Worm (Caenorhabditis elegans) whole organism, late embryonic: ENCODE measurements around the gene C15H9.2.

Experiments
- C08G9.2 ChIP-seq: sonication (generic microtip); optimal IDR thresholded peaks from 2 replicates; lab custom pipeline; 2016; ENCODE audit warnings: mild to moderate bottlenecking, missing genetic modification characterization, moderate library complexity, missing compliant biosample characterization
- F13H6.1 ChIP-seq: sonication (generic microtip); optimal IDR thresholded peaks from 2 replicates; lab custom pipeline; 2016; ENCODE audit warnings: missing genetic modification characterization, missing compliant biosample characterization
- K02D7.2 ChIP-seq: sonication (generic microtip); optimal IDR thresholded peaks from 2 replicates; lab custom pipeline; 2017; ENCODE audit warnings: mild to moderate bottlenecking, missing genetic modification characterization, missing compliant biosample characterization
- K09A11.1 ChIP-seq: sonication (generic microtip); optimal IDR thresholded peaks from 2 replicates; lab custom pipeline; 2017; ENCODE audit warnings: antibody characterized with exemption, mild to moderate bottlenecking, missing genetic modification characterization, missing compliant biosample characterization; ENCODE audit not compliant: insufficient read depth
- T23F11.4 ChIP-seq: fragments of 200-800 bp; sonication (Bioruptor generic); optimal IDR thresholded peaks from 2 replicates; lab custom pipeline; 2018; ENCODE audit warnings: mild to moderate bottlenecking, missing genetic modification characterization, missing compliant biosample characterization
- Y22D7AL.16 ChIP-seq: sonication (generic microtip); optimal IDR thresholded peaks from 2 replicates; lab custom pipeline; 2016; ENCODE audit warnings: missing genetic modification characterization, missing compliant biosample characterization
- ama-1 ChIP-seq: fragments of 150-350 bp; optimal IDR thresholded peaks from 2 replicates; lab custom pipeline; 2014
- ceh-14 ChIP-seq: sonication (generic microtip); optimal IDR thresholded peaks from 2 replicates; lab custom pipeline; 2016; ENCODE audit warnings: missing genotype, missing genetic modification characterization, missing compliant biosample characterization
- ceh-18 ChIP-seq: sonication (generic microtip); optimal IDR thresholded peaks from 2 replicates; lab custom pipeline; 2016; ENCODE audit warnings: missing genetic modification characterization, missing compliant biosample characterization
- ceh-30 ChIP-seq: fragments of 150-350 bp; optimal IDR thresholded peaks from 2 replicates; lab custom pipeline; 2014; ENCODE audit warnings: missing biosample characterization, missing genetic modification characterization
- ceh-31 ChIP-seq: sonication (generic microtip); optimal IDR thresholded peaks from 2 replicates; lab custom pipeline; 2016; ENCODE audit warnings: missing genetic modification characterization, missing compliant biosample characterization
- ceh-34 ChIP-seq: sonication (generic microtip); optimal IDR thresholded peaks from 2 replicates; lab custom pipeline; 2016; ENCODE audit warnings: mild to moderate bottlenecking, missing genetic modification characterization, missing compliant biosample characterization
- ceh-45 ChIP-seq: fragments of 200-800 bp; sonication (Bioruptor generic); IDR thresholded peaks from 2 replicates; pipeline ENCODE4 v1.3.6; 2022; ENCODE audit warnings: missing genetic modification reagents, missing genetic modification characterization, missing compliant biosample characterization
- ceh-48 ChIP-seq: sonication (generic microtip); optimal IDR thresholded peaks from 2 replicates; lab custom pipeline; 2016; ENCODE audit warnings: missing genetic modification characterization, inconsistent platforms, missing compliant biosample characterization
- ceh-6 ChIP-seq: fragments of 200-800 bp; sonication (Bioruptor generic); optimal IDR thresholded peaks from 2 replicates; lab custom pipeline; 2018; ENCODE audit warnings: mild to moderate bottlenecking, missing genetic modification characterization, missing compliant biosample characterization
- ceh-9 ChIP-seq: sonication (generic microtip); optimal IDR thresholded peaks from 2 replicates; lab custom pipeline; 2016; ENCODE audit warnings: mild to moderate bottlenecking, missing genetic modification characterization, inconsistent platforms, missing compliant biosample characterization
- che-1 ChIP-seq: sonication (generic microtip); optimal IDR thresholded peaks from 2 replicates; lab custom pipeline; 2016; ENCODE audit warnings: mild to moderate bottlenecking, missing genetic modification characterization, missing compliant biosample characterization
- dmd-4 ChIP-seq: sonication (generic microtip); optimal IDR thresholded peaks from 2 replicates; lab custom pipeline; 2016; ENCODE audit warnings: borderline replicate concordance, missing genetic modification characterization, missing compliant biosample characterization
- elt-2 ChIP-seq: sonication (generic microtip); optimal IDR thresholded peaks from 2 replicates; lab custom pipeline; 2016; ENCODE audit warnings: missing genetic modification reagents, missing genetic modification characterization, missing compliant biosample characterization
- elt-4 ChIP-seq: sonication (generic microtip); optimal IDR thresholded peaks from 2 replicates; lab custom pipeline; 2016; ENCODE audit warnings: missing genetic modification characterization, missing compliant biosample characterization
- ets-4 ChIP-seq: sonication (generic microtip); optimal IDR thresholded peaks from 2 replicates; lab custom pipeline; 2016; ENCODE audit warnings: missing genetic modification characterization, missing compliant biosample characterization
- eyg-1 ChIP-seq: sonication (generic microtip); optimal IDR thresholded peaks from 2 replicates; lab custom pipeline; 2016; ENCODE audit warnings: missing genotype, missing genetic modification characterization, missing compliant biosample characterization
- fax-1 ChIP-seq: sonication (generic microtip); optimal IDR thresholded peaks from 2 replicates; lab custom pipeline; 2016; ENCODE audit warnings: missing genotype, missing genetic modification characterization, missing compliant biosample characterization
- fkh-10 ChIP-seq: fragments of 150-350 bp; optimal IDR thresholded peaks from 2 replicates; lab custom pipeline; 2014; ENCODE audit warnings: missing biosample characterization, missing genetic modification reagents, missing genetic modification characterization
- fkh-6 ChIP-seq: sonication (generic microtip); optimal IDR thresholded peaks from 2 replicates; lab custom pipeline; 2016; ENCODE audit warnings: missing genetic modification characterization, missing compliant biosample characterization
- gmeb-2 ChIP-seq: sonication (generic microtip); optimal IDR thresholded peaks from 2 replicates; lab custom pipeline; 2016; ENCODE audit warnings: missing genetic modification characterization, inconsistent platforms, missing compliant biosample characterization
- hlh-30 ChIP-seq: sonication (generic microtip); optimal IDR thresholded peaks from 2 replicates; lab custom pipeline; 2017; ENCODE audit warnings: antibody characterized with exemption, missing genetic modification characterization, missing compliant biosample characterization; ENCODE audit not compliant: insufficient read depth
- hlh-6 ChIP-seq: sonication (generic microtip); optimal IDR thresholded peaks from 2 replicates; lab custom pipeline; 2016; ENCODE audit warnings: missing genotype, missing genetic modification characterization, missing compliant biosample characterization
- hlh-8 ChIP-seq: sonication (generic microtip); optimal IDR thresholded peaks from 2 replicates; lab custom pipeline; 2016; ENCODE audit warnings: missing genotype, missing genetic modification characterization, missing compliant biosample characterization
- lin-11 ChIP-seq: fragments of 200-800 bp; sonication (Bioruptor generic); optimal IDR thresholded peaks from 2 replicates; lab custom pipeline; 2018; ENCODE audit warnings: mild to moderate bottlenecking, missing genetic modification characterization, missing compliant biosample characterization
- madf-2 ChIP-seq: sonication (generic microtip); optimal IDR thresholded peaks from 2 replicates; lab custom pipeline; 2017; ENCODE audit warnings: missing genetic modification characterization, missing compliant biosample characterization
- mec-3 ChIP-seq: sonication (generic microtip); optimal IDR thresholded peaks from 2 replicates; lab custom pipeline; 2016; ENCODE audit warnings: borderline replicate concordance, missing genetic modification characterization, missing compliant biosample characterization
- nfya-1 ChIP-seq: sonication (generic microtip); optimal IDR thresholded peaks from 2 replicates; lab custom pipeline; 2017; ENCODE audit warnings: missing genetic modification characterization, mild to moderate bottlenecking, missing compliant biosample characterization, antibody characterized with exemption, moderate library complexity
- nhr-11 ChIP-seq: fragments of 150-350 bp; optimal IDR thresholded peaks from 2 replicates; lab custom pipeline; 2014; ENCODE audit warnings: missing biosample characterization, missing genetic modification characterization
- nhr-232 ChIP-seq: sonication (generic microtip); optimal IDR thresholded peaks from 2 replicates; lab custom pipeline; 2016; ENCODE audit warnings: missing genetic modification characterization, missing compliant biosample characterization
- pag-3 ChIP-seq: sonication (generic microtip); optimal IDR thresholded peaks from 2 replicates; lab custom pipeline; 2016; ENCODE audit warnings: missing compliant biosample characterization, missing genetic modification characterization, borderline replicate concordance
- pax-1 ChIP-seq: fragments of 150-350 bp; optimal IDR thresholded peaks from 2 replicates; lab custom pipeline; 2014; ENCODE audit warnings: missing biosample characterization, missing genetic modification characterization
- pha-2 ChIP-seq: sonication (generic microtip); optimal IDR thresholded peaks from 2 replicates; lab custom pipeline; 2017; ENCODE audit warnings: mild to moderate bottlenecking, missing genetic modification characterization, missing compliant biosample characterization
- pqm-1 ChIP-seq: sonication (generic microtip); optimal IDR thresholded peaks from 2 replicates; lab custom pipeline; 2016; ENCODE audit warnings: missing genetic modification characterization, missing compliant biosample characterization
- pros-1 ChIP-seq: fragments of 150-350 bp; optimal IDR thresholded peaks from 2 replicates; lab custom pipeline; 2014; ENCODE audit warnings: missing biosample characterization, missing genetic modification reagents, missing genetic modification characterization
- ref-2 ChIP-seq: sonication (generic microtip); optimal IDR thresholded peaks from 2 replicates; lab custom pipeline; 2016; ENCODE audit warnings: missing genetic modification characterization, missing compliant biosample characterization
- syd-9 ChIP-seq: sonication (generic microtip); optimal IDR thresholded peaks from 2 replicates; lab custom pipeline; 2016; ENCODE audit warnings: mild to moderate bottlenecking, missing genetic modification characterization, moderate library complexity, missing compliant biosample characterization
- tbx-2 ChIP-seq: sonication (generic microtip); optimal IDR thresholded peaks from 2 replicates; lab custom pipeline; 2016; ENCODE audit warnings: missing genetic modification characterization, missing compliant biosample characterization
- tbx-7 ChIP-seq: sonication (generic microtip); optimal IDR thresholded peaks from 2 replicates; lab custom pipeline; 2016; ENCODE audit warnings: missing genotype, missing genetic modification characterization, missing compliant biosample characterization
- ttx-3 ChIP-seq: sonication (generic microtip); optimal IDR thresholded peaks from 2 replicates; lab custom pipeline; 2016; ENCODE audit warnings: missing genetic modification reagents, missing genetic modification characterization, missing compliant biosample characterization
- unc-3 ChIP-seq, 2 experiments: fragments of 200-800 bp in 1 of 2; sonication (Bioruptor generic) in 1 of 2; sonication (generic microtip) in 1 of 2; conservative IDR thresholded peaks in 1 of 2; optimal IDR thresholded peaks in 1 of 2; 2 replicates each; pipeline versions ENCODE4 v1.3.6 to Lab custom; 2016 to 2022; ENCODE audit warnings: missing compliant biosample characterization in 2 of 2, missing genetic modification characterization in 2 of 2, missing genetic modification reagents in 1 of 2
- unc-55 ChIP-seq: sonication (generic microtip); optimal IDR thresholded peaks from 2 replicates; lab custom pipeline; 2017; ENCODE audit warnings: missing biosample characterization, missing genetic modification reagents, missing genetic modification characterization
- unc-86 ChIP-seq: sonication (generic microtip); optimal IDR thresholded peaks from 2 replicates; lab custom pipeline; 2016; ENCODE audit warnings: missing genetic modification characterization, missing compliant biosample characterization
- ztf-16 ChIP-seq: sonication (generic microtip); optimal IDR thresholded peaks from 2 replicates; lab custom pipeline; 2017; ENCODE audit warnings: missing genetic modification characterization, missing compliant biosample characterization

C15H9.2 gene

ce11 chrX:6090779-6091178, 27.5 kb upstream of the C15H9.2 start:
- no peak for TF ChIP-seq eyg-1 (tag; lab: Kevin White, UChicago)
- no peak for TF ChIP-seq elt-2 (tag; lab: Kevin White, UChicago)
- no peak for TF ChIP-seq C08G9.2 (tag; lab: Kevin White, UChicago)
- no peak for TF ChIP-seq nhr-232 (tag; lab: Kevin White, UChicago)
- no peak for TF ChIP-seq unc-55 (GFP tag; lab: Kevin White, UChicago)
- TF ChIP-seq ceh-18: no peak
- no peak for TF ChIP-seq ttx-3
- TF ChIP-seq hlh-8 (tag; lab: Kevin White, UChicago): no peak
- no peak for TF ChIP-seq ztf-16 (tag; lab: Kevin White, UChicago)
- TF ChIP-seq ets-4 (tag; lab: Kevin White, UChicago): no peak
- no peak for TF ChIP-seq hlh-6
- TF ChIP-seq fax-1: no peak
- TF ChIP-seq ceh-30 (tag; lab: Kevin White, UChicago): no peak
- TF ChIP-seq fkh-6 (tag; lab: Kevin White, UChicago): no peak
- TF ChIP-seq, all 69 proteins: peak for 0

ce11 chrX:6091967-6092366, 26.4 kb upstream of the C15H9.2 start, which contains the start of gene hsp-3:
TSS of gene hsp-3 (minus strand) at chrX:6092124.
- no peak for TF ChIP-seq dmd-4 (tag; lab: Kevin White, UChicago)
- TF ChIP-seq pax-1 (tag; lab: Kevin White, UChicago): peak; percentile 10
- no peak for TF ChIP-seq elt-4 (tag; lab: Kevin White, UChicago)
- peak; percentile 94 for TF ChIP-seq tbx-2 (tag; lab: Kevin White, UChicago)
- peak; percentile 63 for TF ChIP-seq F13H6.1 (tag; lab: Kevin White, UChicago)
- TF ChIP-seq fkh-10 (GFP tag; lab: Kevin White, UChicago): no peak
- TF ChIP-seq ama-1 (lab: Kevin White, UChicago): no peak
- peak; percentile 66 for TF ChIP-seq tbx-7 (tag; lab: Kevin White, UChicago)
- no peak for TF ChIP-seq mec-3 (tag; lab: Kevin White, UChicago)
- TF ChIP-seq pqm-1: peak; percentile 88
- peak; percentile 67 for TF ChIP-seq ceh-14 (tag; lab: Kevin White, UChicago)
- TF ChIP-seq pros-1 (tag; lab: Kevin White, UChicago): peak; percentile 85
- TF ChIP-seq che-1: peak; percentile 2
- TF ChIP-seq nfya-1: peak; percentile 100
- no peak for TF ChIP-seq madf-2
- no peak for TF ChIP-seq nhr-11
- TF ChIP-seq syd-9: peak; percentile 71
- peak; percentile 79 for TF ChIP-seq ceh-18
- no peak for TF ChIP-seq K02D7.2 (tag; lab: Kevin White, UChicago)
- TF ChIP-seq K09A11.1: peak; percentile 37
- no peak for TF ChIP-seq lin-11 (tag; lab: Kevin White, UChicago)
- TF ChIP-seq ceh-30 (tag; lab: Kevin White, UChicago): peak; percentile 59
- TF ChIP-seq gmeb-2 (tag; lab: Kevin White, UChicago): no peak
- no peak for TF ChIP-seq ceh-48 (tag; lab: Kevin White, UChicago)
- peak; percentile 67 for TF ChIP-seq eyg-1 (tag; lab: Kevin White, UChicago)
- no peak for TF ChIP-seq ceh-9 (tag; lab: Kevin White, UChicago)
- peak; percentile 12 for TF ChIP-seq hlh-6
- peak; percentile 97 for TF ChIP-seq ref-2 (tag; lab: Kevin White, UChicago)
- TF ChIP-seq fax-1: peak; percentile 54
- peak; percentile 84 for TF ChIP-seq ets-4 (tag; lab: Kevin White, UChicago)
- peak; percentile 85 for TF ChIP-seq hlh-30 (tag; lab: Kevin White, UChicago)
- TF ChIP-seq ceh-6 (GFP tag; lab: Kevin White, UChicago): peak; percentile 4
- peak; percentile 86 for TF ChIP-seq T23F11.4 (GFP tag; lab: Kevin White, UChicago)
- TF ChIP-seq unc-55 (GFP tag; lab: Kevin White, UChicago): peak; percentile 91
- TF ChIP-seq ceh-45 (GFP tag; lab: Robert Waterston, UW): no peak
- TF ChIP-seq C08G9.2 (tag; lab: Kevin White, UChicago): peak; percentile 28
- TF ChIP-seq pha-2 (tag; lab: Kevin White, UChicago): no peak
- no peak for TF ChIP-seq pag-3 (tag; lab: Kevin White, UChicago)
- TF ChIP-seq ttx-3: no peak
- peak; percentile 95 for TF ChIP-seq ceh-34 (tag; lab: Kevin White, UChicago)
- peak; percentile 90 for TF ChIP-seq ceh-31 (tag; lab: Kevin White, UChicago)
- TF ChIP-seq unc-3 (GFP tag; conservative IDR thresholded peaks at IDR 0.05; lab: Robert Waterston, UW): no peak
- TF ChIP-seq unc-3 (tag; optimal IDR thresholded peaks at IDR 0.05; lab: Kevin White, UChicago): no peak
- no peak for TF ChIP-seq Y22D7AL.16 (tag; lab: Kevin White, UChicago)
- TF ChIP-seq unc-86 (tag; lab: Kevin White, UChicago): peak; percentile 1
- TF ChIP-seq nhr-232 (tag; lab: Kevin White, UChicago): no peak
- TF ChIP-seq fkh-6 (tag; lab: Kevin White, UChicago): no peak
